Worm (Caenorhabditis elegans): Measurements from ENCODE around the gene acly-1.

DNA sequence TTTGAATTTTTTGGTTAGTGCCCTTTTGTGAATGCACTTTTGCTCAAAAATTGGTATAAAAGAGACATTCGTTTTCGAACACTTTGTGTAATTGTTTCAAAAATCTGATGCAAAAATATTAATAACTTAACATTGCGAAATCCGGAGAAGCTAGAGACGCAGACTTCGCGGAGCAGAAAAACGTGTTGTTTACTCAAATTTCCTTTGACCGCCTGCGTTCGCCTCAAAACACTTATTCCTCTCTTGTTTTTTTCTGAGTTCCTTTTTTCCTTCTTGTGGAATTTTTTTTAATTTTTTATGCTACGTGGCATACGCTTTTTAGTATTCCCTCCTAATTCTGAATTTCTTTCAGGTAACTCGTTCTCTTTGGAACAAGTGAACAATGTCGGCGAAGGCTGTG lies at the start of gene acly-1:
- TF ChIP-seq unc-62 (GFP tag; optimal IDR thresholded peaks at IDR 0.05), result no peak
- no peak for TF ChIP-seq efl-3 (GFP tag; optimal IDR thresholded peaks at IDR 0.05)
- TF ChIP-seq pag-3 (tag; optimal IDR thresholded peaks at IDR 0.05; ENCODE audit: borderline replicate concordance, insufficient read depth), result no peak
